Worm (Caenorhabditis elegans): ENCODE data around the gene Y71H2AM.1.
"Not testable (repeated sequence)": the region's sequence is repeated elsewhere in the genome, so short reads cannot be mapped to it uniquely, and the experiment has no call there.

Gene Y71H2AM.1

ce11 chrIII:2879703-2880102, 52.8 kb downstream of the Y71H2AM.1 start:
- TF ChIP-seq nhr-11 (tag; optimal IDR thresholded peaks at IDR 0.05) (no peak), nhr-237 (tag; optimal IDR thresholded peaks at IDR 0.05) (no peak), F13H6.1 (tag; optimal IDR thresholded peaks at IDR 0.05) (no peak), unc-55 (GFP tag; optimal IDR thresholded peaks at IDR 0.05) (no peak), unc-39 (tag; optimal IDR thresholded peaks at IDR 0.05) (no peak), unc-62 (GFP tag; optimal IDR thresholded peaks at IDR 0.05) (no peak), elt-1 (tag; optimal IDR thresholded peaks at IDR 0.05) (no peak), zag-1 (tag; optimal IDR thresholded peaks at IDR 0.05) (no peak), nhr-129 (tag; optimal IDR thresholded peaks at IDR 0.05) (no peak)

ce11 chrIII:2881117-2881516, 54.2 kb downstream of the Y71H2AM.1 start:
- TF ChIP-seq nhr-10 (tag; optimal IDR thresholded peaks at IDR 0.05) (no peak), lin-13 (GFP tag; optimal IDR thresholded peaks at IDR 0.05) (peak; percentile 3), fos-1 (tag; optimal IDR thresholded peaks at IDR 0.05) (no peak), ceh-16 (tag; optimal IDR thresholded peaks at IDR 0.05) (no peak), nhr-23 (tag; optimal IDR thresholded peaks at IDR 0.05) (no peak), nhr-129 (tag; optimal IDR thresholded peaks at IDR 0.05) (no peak), unc-55 (GFP tag; optimal IDR thresholded peaks at IDR 0.05) (no peak), F13H6.1 (tag; optimal IDR thresholded peaks at IDR 0.05) (peak; percentile 19), lsy-2 (tag; optimal IDR thresholded peaks at IDR 0.05) (peak in 1 of 2 experiments; percentile 25), mbf-1 (tag; optimal IDR thresholded peaks at IDR 0.05) (no peak), zag-1 (tag; optimal IDR thresholded peaks at IDR 0.05) (no peak), sem-4 (tag; optimal IDR thresholded peaks at IDR 0.05) (no peak), C34F6.9 (tag; optimal IDR thresholded peaks at IDR 0.05) (no peak), nhr-21 (tag; optimal IDR thresholded peaks at IDR 0.05) (no peak), ztf-4 (tag; optimal IDR thresholded peaks at IDR 0.05) (no peak), unc-62 (GFP tag; optimal IDR thresholded peaks at IDR 0.05) (no peak)

ce11 chrIII:2881989-2882388, 55.1 kb downstream of the Y71H2AM.1 start, which contains the start of gene F56F11.2:
F56F11.2 (plus strand) TSS chrIII:2882289.
- not testable (repeated sequence) for TF ChIP-seq ceh-82, ceh-16, nhr-12 (tag; optimal IDR thresholded peaks at IDR 0.05)
